Worm (Caenorhabditis elegans): ENCODE data around the gene T07G12.4.

- TF ChIP-seq ceh-9 (tag; optimal IDR thresholded peaks at IDR 0.05) (no peak), hlh-30 (tag; optimal IDR thresholded peaks at IDR 0.05; ENCODE audit: insufficient read depth) (no peak), ets-4 (tag; optimal IDR thresholded peaks at IDR 0.05) (no peak), fax-1 (tag; optimal IDR thresholded peaks at IDR 0.05) (no peak), unc-55 (GFP tag; optimal IDR thresholded peaks at IDR 0.05) (no peak), nfya-1 (tag; optimal IDR thresholded peaks at IDR 0.05) (no peak), pha-4 (tag; optimal IDR thresholded peaks at IDR 0.05) (no peak), F13H6.1 (tag; optimal IDR thresholded peaks at IDR 0.05) (no peak), pqm-1 (tag; optimal IDR thresholded peaks at IDR 0.05) (no peak), ceh-14 (tag; optimal IDR thresholded peaks at IDR 0.05) (no peak), tbx-7 (tag; optimal IDR thresholded peaks at IDR 0.05) (no peak)
Measured at ce11 chrIV:10530648-10531047, 7.8 kb downstream of the T07G12.4 start, which contains the start of gene T07G12.2.
